Worm (Caenorhabditis elegans): Measurements from ENCODE around the gene srh-281.

Gene srh-281

ce11 chrV:16165936-16166335 is 24.6 kb upstream of the srh-281 start, which contains the start of gene str-108:
Gene str-108, plus strand, starts transcription at chrV:16166236.
- TF ChIP-seq ceh-8 (GFP tag; optimal IDR thresholded peaks at IDR 0.05) = no peak
- no peak for TF ChIP-seq fkh-8 (tag; optimal IDR thresholded peaks at IDR 0.05)
- TF ChIP-seq vab-15 (tag; optimal IDR thresholded peaks at IDR 0.05) = no peak
- TF ChIP-seq dpl-1 (GFP tag; optimal IDR thresholded peaks at IDR 0.05) = no peak
- no peak for TF ChIP-seq ama-1 (optimal IDR thresholded peaks at IDR 0.05)

DNA sequence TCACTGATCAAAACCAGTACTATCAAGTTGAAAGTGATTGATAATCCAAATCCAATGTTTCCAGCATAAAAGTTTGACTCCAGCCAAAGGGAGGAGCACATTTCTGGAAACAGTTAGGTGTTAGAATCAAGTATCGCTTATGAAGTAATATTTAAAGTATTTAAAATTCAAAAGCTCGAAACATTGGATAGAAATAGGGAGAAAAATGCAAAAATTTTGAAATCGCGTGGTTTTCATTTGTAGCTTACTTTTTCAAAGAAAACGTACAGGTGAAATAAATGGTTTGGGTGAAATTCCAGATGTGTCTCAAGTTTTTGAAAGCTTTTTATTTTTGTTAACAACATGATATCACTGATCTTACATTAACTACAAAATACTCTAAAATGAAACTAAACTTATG is 21.6 kb upstream of the srh-281 start, which contains the start of gene str-111:
str-111 (minus strand) TSS at position 101 of the 400 bp plus-strand sequence.
- TF ChIP-seq hlh-4 (tag; optimal IDR thresholded peaks at IDR 0.05) (peak; percentile 65), nhr-85 (tag) (no peak), ces-1 (GFP tag; optimal IDR thresholded peaks at IDR 0.05) (no peak)

- TF ChIP-seq mab-9 (GFP tag; IDR thresholded peaks at IDR 0.05) (no peak), ceh-63 (GFP tag; optimal IDR thresholded peaks at IDR 0.05) (no peak), fkh-8 (tag; optimal IDR thresholded peaks at IDR 0.05) (peak; percentile 18)
Measured at ce11 chrV:16171721-16172120, 18.9 kb upstream of the srh-281 start, which contains the start of gene K05D4.9. Gene K05D4.9, minus strand, starts transcription at chrV:16171821.

ce11 chrV:16174109-16174508 is 16.5 kb upstream of the srh-281 start:
- TF ChIP-seq zip-4 (GFP tag; optimal IDR thresholded peaks at IDR 0.05) = no peak
- TF ChIP-seq nhr-11 (tag; optimal IDR thresholded peaks at IDR 0.05) = no peak
- TF ChIP-seq mdl-1 (tag; optimal IDR thresholded peaks at IDR 0.05) = no peak
- no peak for TF ChIP-seq hlh-4 (tag; optimal IDR thresholded peaks at IDR 0.05)
- TF ChIP-seq elt-2 (tag; optimal IDR thresholded peaks at IDR 0.05) = peak; percentile 57
- TF ChIP-seq nhr-90 (tag; optimal IDR thresholded peaks at IDR 0.05; ENCODE audit: poor library complexity) = no peak
- no peak for TF ChIP-seq rnt-1 (tag; optimal IDR thresholded peaks at IDR 0.05)
- peak; percentile 16 for TF ChIP-seq pqm-1 (tag; optimal IDR thresholded peaks at IDR 0.05)
- TF ChIP-seq nhr-85 (tag) = peak; percentile 14
- no peak for TF ChIP-seq fkh-4 (tag; optimal IDR thresholded peaks at IDR 0.05; ENCODE audit: borderline replicate concordance)

DNA sequence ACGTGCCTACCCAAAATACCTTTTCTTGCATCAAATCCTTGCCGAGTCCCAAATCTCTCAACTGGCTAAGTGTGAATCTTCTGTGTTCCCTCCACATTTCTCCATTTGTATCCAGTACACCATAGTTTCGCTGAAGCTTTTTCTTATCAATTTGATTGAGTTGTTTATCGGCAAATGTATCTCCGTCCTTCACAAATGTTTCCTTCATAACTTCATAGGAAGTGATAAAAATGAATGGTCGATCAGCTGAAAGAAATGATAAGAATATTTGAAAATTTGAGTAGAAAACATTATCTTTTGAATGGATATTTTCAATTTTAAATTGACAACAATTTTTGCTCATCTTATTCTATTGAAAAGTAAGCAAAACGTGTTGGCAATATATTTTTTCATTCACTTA is 15.4 kb upstream of the srh-281 start:
- TF ChIP-seq elt-2 (tag; optimal IDR thresholded peaks at IDR 0.05) (peak; percentile 79), nhr-20 (tag; optimal IDR thresholded peaks at IDR 0.05) (no peak), pqm-1 (tag; optimal IDR thresholded peaks at IDR 0.05) (peak; percentile 74)

ce11 chrV:16175757-16176156 is 14.8 kb upstream of the srh-281 start, which contains the start of gene cyp-33D1:
Gene cyp-33D1, minus strand, starts transcription at chrV:16175857.
- TF ChIP-seq zag-1 (tag; optimal IDR thresholded peaks at IDR 0.05) (no peak), skn-1 (tag; optimal IDR thresholded peaks at IDR 0.05) (no peak), swsn-7 (tag; optimal IDR thresholded peaks at IDR 0.05) (no peak), mab-9 (GFP tag; IDR thresholded peaks at IDR 0.05) (no peak), sox-4 (tag; optimal IDR thresholded peaks at IDR 0.05) (no peak), egl-13 (tag; optimal IDR thresholded peaks at IDR 0.05) (no peak), mef-2 (tag; optimal IDR thresholded peaks at IDR 0.05) (no peak), nhr-71 (tag; optimal IDR thresholded peaks at IDR 0.05) (no peak), ceh-8 (GFP tag; optimal IDR thresholded peaks at IDR 0.05) (no peak)

ce11 chrV:16180350-16180749 is 10.2 kb upstream of the srh-281 start, which contains the start of gene str-106:
Gene str-106, plus strand, starts transcription at chrV:16180650.
- TF ChIP-seq dpl-1 (GFP tag; optimal IDR thresholded peaks at IDR 0.05) = no peak
- TF ChIP-seq alr-1 (tag; optimal IDR thresholded peaks at IDR 0.05; ENCODE audit: borderline replicate concordance) = no peak
- no peak for TF ChIP-seq ztf-4 (tag; optimal IDR thresholded peaks at IDR 0.05)

DNA sequence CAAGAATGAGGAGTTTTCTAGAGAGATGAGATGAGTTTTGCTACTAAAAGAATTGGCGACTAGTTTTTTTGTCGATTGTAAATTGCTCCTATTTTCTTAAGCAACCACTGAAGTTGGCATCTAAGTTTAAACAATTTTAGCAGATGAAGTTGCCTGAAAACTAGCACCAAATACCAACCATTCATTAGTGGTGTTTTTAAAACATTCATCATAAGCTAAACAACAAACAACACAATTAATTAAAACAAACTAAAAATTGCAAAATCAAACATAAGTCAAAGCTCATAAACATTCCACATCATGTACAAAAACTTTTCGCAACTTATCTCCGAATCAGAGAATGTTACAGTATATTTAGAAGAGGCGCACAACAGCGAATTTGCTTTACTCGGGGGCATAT is 8.5 kb upstream of the srh-281 start, which contains the start of gene srz-13:
srz-13 (plus strand) TSS at position 301 of the 400 bp plus-strand sequence.
- TF ChIP-seq unc-62 (GFP tag; optimal IDR thresholded peaks at IDR 0.05) (no peak), nhr-71 (tag; optimal IDR thresholded peaks at IDR 0.05) (no peak), elt-2 (tag; optimal IDR thresholded peaks at IDR 0.05) (no peak), efl-3 (GFP tag; optimal IDR thresholded peaks at IDR 0.05) (no peak), lin-13 (GFP tag; optimal IDR thresholded peaks at IDR 0.05) (no peak), ceh-82 (tag; optimal IDR thresholded peaks at IDR 0.05) (no peak), snu-23 (GFP tag; optimal IDR thresholded peaks at IDR 0.05) (no peak), isw-1 (GFP tag; IDR thresholded peaks at IDR 0.05) (no peak), unc-130 (tag; optimal IDR thresholded peaks at IDR 0.05) (no peak)
